Fruit fly (Drosophila melanogaster): Measurements from ENCODE around the gene CG17224.

dm6 chr2L:3006925-3007426 is 11.1 kb downstream of the CG17224 start:
- TF ChIP-seq CG16779 (tag; optimal IDR thresholded peaks at IDR 0.05) (no peak), OdsH (GFP tag; optimal IDR thresholded peaks at IDR 0.05) (no peak), CG10669 (GFP tag; optimal IDR thresholded peaks at IDR 0.05) (no peak), CG15336 (GFP tag; IDR thresholded peaks at IDR 0.05) (no peak), Lpt (GFP tag; optimal IDR thresholded peaks at IDR 0.05) (no peak), Hr39 (GFP tag; optimal IDR thresholded peaks at IDR 0.05) (no peak)

All from whole organism, prepupa.